Fruit fly (Drosophila melanogaster) whole organism, prepupa: Measurements from ENCODE around the gene meng.

Experiments
- Blimp-1 ChIP-seq: fragments of 200-800 bp; sonication (Bioruptor generic); optimal IDR thresholded peaks from 3 replicates; lab custom pipeline; 2017; ENCODE audit warnings: missing biosample characterization, missing genetic modification characterization, mild to moderate bottlenecking, moderate library complexity, missing genetic modification reagents
- CG10631 ChIP-seq: fragments of 200-800 bp; sonication (Bioruptor generic); optimal IDR thresholded peaks from 2 replicates; lab custom pipeline; 2016; ENCODE audit warnings: missing biosample characterization, missing genetic modification characterization
- CG11294 ChIP-seq: fragments of 200-800 bp; sonication (Bioruptor generic); IDR thresholded peaks from 2 replicates; pipeline ENCODE4 v1.3.6; 2022; ENCODE audit warnings: missing biosample characterization, missing genetic modification characterization
- CG11762 ChIP-seq: fragments of 200-800 bp; sonication (Bioruptor generic); optimal IDR thresholded peaks from 3 replicates; lab custom pipeline; 2016; ENCODE audit warnings: missing biosample characterization, missing genetic modification characterization; ENCODE audit not compliant: insufficient read depth
- CG15336 ChIP-seq: fragments of 200-800 bp; sonication (Bioruptor generic); IDR thresholded peaks from 2 replicates; pipeline ENCODE4 v1.3.6; 2022; ENCODE audit warnings: missing biosample characterization, missing genetic modification characterization
- CG1621 ChIP-seq: fragments of 200-800 bp; sonication (Bioruptor generic); optimal IDR thresholded peaks from 3 replicates; lab custom pipeline; 2018; ENCODE audit warnings: missing biosample characterization, mild to moderate bottlenecking, missing genetic modification characterization
- CG16779 ChIP-seq: fragments of 200-800 bp; sonication (Bioruptor generic); optimal IDR thresholded peaks from 3 replicates; lab custom pipeline; 2017; ENCODE audit warnings: missing biosample characterization, mild to moderate bottlenecking, missing genetic modification characterization
- CG31627 ChIP-seq: fragments of 200-800 bp; sonication (Bioruptor generic); optimal IDR thresholded peaks from 3 replicates; lab custom pipeline; 2016; ENCODE audit warnings: missing biosample characterization, missing genetic modification characterization
- CG34406 ChIP-seq: fragments of 200-800 bp; sonication (Bioruptor generic); optimal IDR thresholded peaks from 3 replicates; lab custom pipeline; 2016; ENCODE audit warnings: missing biosample characterization, missing genetic modification characterization
- CG3919 ChIP-seq: fragments of 200-800 bp; sonication (Bioruptor generic); optimal IDR thresholded peaks from 3 replicates; lab custom pipeline; 2016; ENCODE audit warnings: missing biosample characterization, missing genetic modification characterization
- CG4318 ChIP-seq: fragments of 200-800 bp; sonication (Bioruptor generic); optimal IDR thresholded peaks from 3 replicates; lab custom pipeline; 2017; ENCODE audit warnings: missing biosample characterization, mild to moderate bottlenecking, missing genetic modification characterization
- CG6163 ChIP-seq: fragments of 200-800 bp; sonication (Bioruptor generic); IDR thresholded peaks from 3 replicates; pipeline ENCODE4 v1.3.6; 2022; ENCODE audit warnings: missing biosample characterization, missing genetic modification characterization
- CG6276 ChIP-seq: fragments of 200-800 bp; sonication (Bioruptor generic); optimal IDR thresholded peaks from 2 replicates; lab custom pipeline; 2017; ENCODE audit warnings: missing biosample characterization, mild to moderate bottlenecking, missing genetic modification characterization
- CG6792 ChIP-seq: fragments of 200-800 bp; sonication (Bioruptor generic); optimal IDR thresholded peaks from 3 replicates; lab custom pipeline; 2016; ENCODE audit warnings: missing biosample characterization, missing genetic modification characterization
- CG6808 ChIP-seq: fragments of 200-800 bp; sonication (Bioruptor generic); optimal IDR thresholded peaks from 3 replicates; lab custom pipeline; 2017; ENCODE audit warnings: missing biosample characterization, missing genetic modification characterization, mild to moderate bottlenecking, moderate library complexity, missing genetic modification reagents
- CG6854 ChIP-seq: fragments of 200-800 bp; sonication (Bioruptor generic); optimal IDR thresholded peaks from 2 replicates; lab custom pipeline; 2017; ENCODE audit warnings: missing biosample characterization, mild to moderate bottlenecking, missing genetic modification characterization
- CG7368 ChIP-seq: fragments of 200-800 bp; sonication (Bioruptor generic); optimal IDR thresholded peaks from 3 replicates; lab custom pipeline; 2016; ENCODE audit warnings: missing biosample characterization, missing genetic modification characterization
- CG8119 ChIP-seq: fragments of 200-800 bp; sonication (Bioruptor generic); IDR thresholded peaks from 3 replicates; pipeline ENCODE4 v1.3.6; 2022; ENCODE audit warnings: missing biosample characterization, missing genetic modification characterization
- CG8319 ChIP-seq: fragments of 200-800 bp; sonication (Bioruptor generic); optimal IDR thresholded peaks from 3 replicates; lab custom pipeline; 2016; ENCODE audit warnings: missing biosample characterization, missing genetic modification characterization
- CG8632 ChIP-seq: fragments of 200-800 bp; sonication (Bioruptor generic); optimal IDR thresholded peaks from 3 replicates; lab custom pipeline; 2016; ENCODE audit warnings: missing biosample characterization, missing genetic modification characterization
- CG9139 ChIP-seq: fragments of 200-800 bp; sonication (Bioruptor generic); optimal IDR thresholded peaks from 3 replicates; lab custom pipeline; 2017; ENCODE audit warnings: missing biosample characterization, mild to moderate bottlenecking, missing genetic modification characterization
- Eip75B ChIP-seq: fragments of 200-800 bp; sonication (Bioruptor generic); optimal IDR thresholded peaks from 3 replicates; lab custom pipeline; 2016; ENCODE audit warnings: missing biosample characterization, missing genetic modification characterization
- Eip78C ChIP-seq: fragments of 200-800 bp; sonication (Bioruptor generic); peaks from one replicate; lab custom pipeline; 2016; ENCODE audit warnings: missing biosample characterization, missing genetic modification characterization
- Eip93F ChIP-seq: fragments of 200-800 bp; sonication (Bioruptor generic); optimal IDR thresholded peaks from 2 replicates; lab custom pipeline; 2016; ENCODE audit warnings: missing biosample characterization, mild to moderate bottlenecking, missing genetic modification characterization
- Ets21C ChIP-seq: fragments of 200-800 bp; sonication (Bioruptor generic); optimal IDR thresholded peaks from 3 replicates; lab custom pipeline; 2016; ENCODE audit warnings: missing biosample characterization, missing genetic modification characterization
- Ets96B ChIP-seq: fragments of 200-800 bp; optimal IDR thresholded peaks from 2 replicates; lab custom pipeline; 2019; ENCODE audit warnings: missing biosample characterization, mild to moderate bottlenecking, missing genetic modification characterization, moderate library complexity
- Gug ChIP-seq: fragments of 200-800 bp; sonication (Bioruptor generic); IDR thresholded peaks from 2 replicates; pipeline ENCODE4 v1.3.6; 2022; ENCODE audit warnings: missing biosample characterization, missing genetic modification characterization
- Hr38 ChIP-seq: sonication (Bioruptor generic); optimal IDR thresholded peaks from 2 replicates; lab custom pipeline; 2016; ENCODE audit warnings: missing biosample characterization, missing genetic modification characterization
- Hr39 ChIP-seq: fragments of 200-800 bp; sonication (Bioruptor generic); optimal IDR thresholded peaks from 2 replicates; lab custom pipeline; 2016; ENCODE audit warnings: missing biosample characterization, missing genetic modification characterization
- Lpt ChIP-seq: fragments of 200-800 bp; sonication (Bioruptor generic); optimal IDR thresholded peaks from 3 replicates; lab custom pipeline; 2016; ENCODE audit warnings: missing biosample characterization, missing genetic modification characterization
- Met ChIP-seq: fragments of 200-800 bp; sonication (Bioruptor generic); optimal IDR thresholded peaks from 3 replicates; lab custom pipeline; 2016; ENCODE audit warnings: missing biosample characterization, missing genetic modification characterization
- OdsH ChIP-seq: fragments of 200-800 bp; sonication (Bioruptor generic); optimal IDR thresholded peaks from 3 replicates; lab custom pipeline; 2016; ENCODE audit warnings: missing biosample characterization, missing genetic modification characterization
- Sox102F ChIP-seq: fragments of 200-800 bp; sonication (Bioruptor generic); optimal IDR thresholded peaks from 2 replicates; lab custom pipeline; 2016; ENCODE audit warnings: missing biosample characterization, mild to moderate bottlenecking, missing genetic modification characterization
- Sox14 ChIP-seq: fragments of 200-800 bp; sonication (Bioruptor generic); optimal IDR thresholded peaks from 3 replicates; lab custom pipeline; 2016; ENCODE audit warnings: missing biosample characterization, missing genetic modification characterization
- Sox15 ChIP-seq: fragments of 200-800 bp; sonication (Bioruptor generic); optimal IDR thresholded peaks from 3 replicates; lab custom pipeline; 2016; ENCODE audit warnings: missing biosample characterization, missing genetic modification characterization
- achi ChIP-seq: fragments of 200-800 bp; sonication (Bioruptor generic); optimal IDR thresholded peaks from 3 replicates; lab custom pipeline; 2016; ENCODE audit warnings: missing biosample characterization, missing genetic modification characterization
- acj6 ChIP-seq: fragments of 200-800 bp; sonication (Bioruptor generic); optimal IDR thresholded peaks from 3 replicates; lab custom pipeline; 2016; ENCODE audit warnings: missing biosample characterization, missing genetic modification characterization
- cyc ChIP-seq: fragments of 200-800 bp; sonication (Bioruptor generic); optimal IDR thresholded peaks from 3 replicates; lab custom pipeline; 2016; ENCODE audit warnings: missing biosample characterization, missing genetic modification characterization
- dac ChIP-seq: fragments of 200-800 bp; sonication (Bioruptor generic); optimal IDR thresholded peaks from 2 replicates; lab custom pipeline; 2017; ENCODE audit warnings: missing biosample characterization, mild to moderate bottlenecking, missing genetic modification characterization
- dsx ChIP-seq: fragments of 200-800 bp; optimal IDR thresholded peaks from 3 replicates; lab custom pipeline; 2019; ENCODE audit warnings: missing biosample characterization, mild to moderate bottlenecking, missing genetic modification characterization, moderate library complexity; ENCODE audit not compliant: poor library complexity, severe bottlenecking
- eg ChIP-seq: fragments of 200-800 bp; sonication (Bioruptor generic); IDR thresholded peaks from 3 replicates; pipeline ENCODE4 v1.3.6; 2022; ENCODE audit warnings: missing biosample characterization, missing genetic modification characterization
- esn ChIP-seq: fragments of 200-800 bp; sonication (Bioruptor generic); optimal IDR thresholded peaks from 2 replicates; lab custom pipeline; 2016; ENCODE audit warnings: missing biosample characterization, mild to moderate bottlenecking, missing genetic modification characterization, moderate library complexity
- fd59A ChIP-seq: fragments of 200-800 bp; sonication (Bioruptor generic); optimal IDR thresholded peaks from 2 replicates; lab custom pipeline; 2017; ENCODE audit warnings: missing biosample characterization, mild to moderate bottlenecking, missing genetic modification characterization, missing genetic modification reagents
- fkh ChIP-seq: fragments of 200-800 bp; sonication (Bioruptor generic); optimal IDR thresholded peaks from 3 replicates; lab custom pipeline; 2017; ENCODE audit warnings: missing biosample characterization, mild to moderate bottlenecking, missing genetic modification characterization, moderate library complexity
- lz ChIP-seq: fragments of 200-800 bp; sonication (Bioruptor generic); optimal IDR thresholded peaks from 3 replicates; lab custom pipeline; 2016; ENCODE audit warnings: missing biosample characterization, missing genetic modification characterization
- net ChIP-seq: fragments of 200-800 bp; sonication (Bioruptor generic); optimal IDR thresholded peaks from 3 replicates; lab custom pipeline; 2016; ENCODE audit warnings: missing biosample characterization, missing genetic modification characterization
- salr ChIP-seq, 2 experiments: fragments of 200-800 bp; sonication (Bioruptor generic); optimal IDR thresholded peaks; 3 replicates each; lab custom pipeline; 2016 to 2018; ENCODE audit warnings: missing biosample characterization in 2 of 2, missing genetic modification characterization in 2 of 2, mild to moderate bottlenecking in 1 of 2
- spab ChIP-seq: fragments of 200-800 bp; sonication (Bioruptor generic); optimal IDR thresholded peaks from 2 replicates; lab custom pipeline; 2017; ENCODE audit warnings: missing biosample characterization, mild to moderate bottlenecking, missing genetic modification characterization, missing genetic modification reagents
- ss ChIP-seq, 2 experiments: fragments of 200-800 bp; sonication (Bioruptor generic); optimal IDR thresholded peaks; 2 replicates in 1 of 2; 3 replicates in 1 of 2; lab custom pipeline; 2017 to 2018; ENCODE audit warnings: mild to moderate bottlenecking in 2 of 2, missing biosample characterization in 2 of 2, missing genetic modification characterization in 2 of 2, moderate library complexity in 1 of 2
- svp ChIP-seq: fragments of 200-800 bp; sonication (Bioruptor generic); peaks from one replicate; lab custom pipeline; 2016; ENCODE audit warnings: missing biosample characterization, missing genetic modification characterization
- topi ChIP-seq: fragments of 200-800 bp; sonication (Bioruptor generic); optimal IDR thresholded peaks from 3 replicates; lab custom pipeline; 2016; ENCODE audit warnings: missing biosample characterization, missing genetic modification characterization
- vri ChIP-seq: fragments of 200-800 bp; sonication (Bioruptor generic); optimal IDR thresholded peaks from 3 replicates; lab custom pipeline; 2016; ENCODE audit warnings: missing biosample characterization, mild to moderate bottlenecking, missing genetic modification characterization

Gene meng

DNA sequence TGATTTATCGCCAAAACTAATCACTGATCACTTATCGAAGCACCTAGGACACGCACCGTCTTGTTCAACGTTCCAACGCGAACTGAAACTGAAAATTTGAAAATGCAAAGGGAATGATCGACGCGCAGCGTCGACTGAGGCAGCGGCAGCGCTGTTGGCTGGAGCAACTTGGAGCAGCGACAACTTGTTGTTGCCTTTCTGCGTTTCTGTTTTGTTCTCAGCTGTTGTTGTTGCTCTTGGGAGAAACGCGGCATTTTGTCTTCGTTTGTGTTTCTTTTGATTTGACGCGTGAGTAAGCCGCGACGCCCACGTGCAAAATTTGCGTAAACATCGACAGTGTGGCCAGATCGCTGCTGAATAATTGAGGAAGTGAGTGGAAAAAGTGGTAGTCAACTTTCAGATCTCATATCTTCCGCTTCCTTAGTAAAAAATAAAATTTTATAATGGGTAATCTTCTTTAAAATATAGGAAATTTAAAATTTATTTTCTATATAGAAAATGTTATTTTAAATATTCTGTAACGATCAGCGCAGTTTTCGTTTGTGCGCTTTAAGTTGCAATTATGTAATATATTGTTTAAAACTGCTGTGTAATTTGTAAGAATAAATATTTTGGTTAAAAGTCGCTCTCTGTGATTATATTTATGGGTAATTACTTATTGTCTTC lies 33.2 kb upstream of the meng start, which contains the start of gene Tsp:
Tsp (minus strand) TSS at position 90 of the 666 bp plus-strand sequence.
- TF ChIP-seq CG3919 (GFP tag; lab: Kevin White, UChicago) (peak; percentile 17), Sox14 (no peak), eg (GFP tag; lab: Robert Waterston, UW) (no peak), CG6792 (GFP tag; lab: Kevin White, UChicago) (no peak), Gug (GFP tag; lab: Robert Waterston, UW) (no peak), lz (GFP tag; lab: Kevin White, UChicago) (no peak), CG6276 (GFP tag; lab: Kevin White, UChicago) (no peak), CG16779 (tag; lab: Kevin White, UChicago) (no peak), vri (GFP tag; lab: Kevin White, UChicago) (no peak), Hr39 (no peak), dsx (GFP tag; lab: Kevin White, UChicago) (no peak), CG9139 (GFP tag; lab: Kevin White, UChicago) (peak; percentile 7), CG11294 (no peak), CG31627 (no peak), OdsH (GFP tag; lab: Kevin White, UChicago) (no peak), CG8119 (GFP tag; lab: Robert Waterston, UW) (peak; percentile 13; the same call in 1 of the 3 replicates), spab (GFP tag; lab: Kevin White, UChicago) (no peak), achi (GFP tag; lab: Kevin White, UChicago) (peak; percentile 12), CG7368 (GFP tag; lab: Kevin White, UChicago) (no peak), CG6854 (no peak), Ets21C (GFP tag; lab: Kevin White, UChicago) (no peak), dac (no peak), CG10631 (GFP tag; lab: Kevin White, UChicago) (no peak), Lpt (GFP tag; lab: Kevin White, UChicago) (no peak), esn (GFP tag; lab: Kevin White, UChicago) (peak; percentile 21), CG6808 (GFP tag; lab: Kevin White, UChicago) (peak; percentile 4), Eip78C (GFP tag; lab: Kevin White, UChicago) (peak; percentile 71), Eip93F (GFP tag; lab: Kevin White, UChicago) (no peak), ss (GFP tag; optimal IDR thresholded peaks at IDR 0.05; lab: Kevin White, UChicago) (peak; percentile 5 to 41), Eip75B (GFP tag; lab: Kevin White, UChicago) (no peak), salr (GFP tag; optimal IDR thresholded peaks at IDR 0.05; lab: Kevin White, UChicago) (no peak), Blimp-1 (GFP tag; lab: Kevin White, UChicago) (no peak), cyc (GFP tag; lab: Kevin White, UChicago) (no peak), Hr38 (GFP tag; lab: Kevin White, UChicago) (no peak), Ets96B (tag; lab: Kevin White, UChicago) (no peak), CG34406 (peak; percentile 7), CG4318 (GFP tag; lab: Kevin White, UChicago) (no peak), fkh (GFP tag; lab: Kevin White, UChicago) (peak; percentile 23), Met (peak; percentile 27), CG6163 (GFP tag; lab: Robert Waterston, UW) (peak; percentile 56), svp (GFP tag; lab: Kevin White, UChicago) (peak; percentile 64), CG11762 (no peak), topi (GFP tag; lab: Kevin White, UChicago) (no peak), Sox102F (GFP tag; lab: Kevin White, UChicago) (no peak), fd59A (GFP tag; lab: Kevin White, UChicago) (no peak), CG15336 (GFP tag; lab: Robert Waterston, UW) (peak; percentile 19; the same call in 1 of the 2 replicates), net (GFP tag; lab: Kevin White, UChicago) (peak; percentile 4), CG1621 (tag; lab: Kevin White, UChicago) (peak; percentile 36), CG8632 (GFP tag; lab: Kevin White, UChicago) (no peak), acj6 (GFP tag; lab: Kevin White, UChicago) (peak; percentile 28), Sox15 (GFP tag; lab: Kevin White, UChicago) (no peak), CG8319 (GFP tag; lab: Kevin White, UChicago) (no peak)
- TF ChIP-seq, all 60 proteins: peak for 17
